Worm (Caenorhabditis elegans): ENCODE data around the gene rpl-3.
"Not testable (repeated sequence)": the region's sequence is repeated elsewhere in the genome, so short reads cannot be mapped to it uniquely, and the experiment has no call there.

DNA sequence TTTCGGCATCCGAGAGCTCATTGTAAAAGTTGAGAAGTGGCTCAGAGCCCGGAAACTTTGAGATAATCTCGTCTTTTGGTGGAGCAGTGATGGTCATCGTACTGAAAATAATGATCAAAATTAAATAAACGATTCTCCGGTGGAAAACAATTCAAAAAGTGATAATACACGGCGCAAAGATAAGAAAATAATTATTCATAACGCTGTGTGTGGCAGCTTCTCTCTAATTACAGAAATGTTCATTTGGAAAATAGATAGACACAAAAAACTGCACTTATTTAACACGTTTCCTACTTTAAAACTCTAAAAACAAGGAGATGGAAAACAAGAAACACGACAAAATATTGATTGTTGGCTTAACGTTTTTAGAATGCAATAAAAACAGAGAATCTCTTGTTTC lies 24.1 kb upstream of the rpl-3 start, which contains the start of gene C36A4.4:
- TF ChIP-seq hlh-30 (tag; optimal IDR thresholded peaks at IDR 0.05; ENCODE audit: insufficient read depth); ceh-82 (tag; optimal IDR thresholded peaks at IDR 0.05); nhr-41 (GFP tag; IDR thresholded peaks at IDR 0.05); ZK546.5 (tag; optimal IDR thresholded peaks at IDR 0.05); attf-4 (tag; optimal IDR thresholded peaks at IDR 0.05); unc-39 (tag; optimal IDR thresholded peaks at IDR 0.05); unc-62 (GFP tag; optimal IDR thresholded peaks at IDR 0.05 in 1 of 2); unc-62 (tag; optimal IDR thresholded peaks at IDR 0.05); nhr-6 (tag; optimal IDR thresholded peaks at IDR 0.05); nhr-237 (tag; optimal IDR thresholded peaks at IDR 0.05); nhr-11 (tag; optimal IDR thresholded peaks at IDR 0.05); ztf-11 (tag; optimal IDR thresholded peaks at IDR 0.05): not testable (repeated sequence)
